Fruit fly (Drosophila melanogaster) whole organism: ENCODE measurements around the gene Peritrophin-15b.

ENCODE experiments used
- CG8478 ChIP-seq: fragments of >200 bp; optimal IDR thresholded peaks from 2 replicates; lab custom pipeline; 2018; ENCODE audit warnings: inconsistent platforms
- EcR ChIP-seq, 2 experiments: fragments of >200 bp; optimal IDR thresholded peaks; 2 replicates each; lab custom pipeline; 2017; ENCODE audit warnings: missing biosample characterization in 2 of 2, missing genetic modification characterization in 2 of 2, missing genetic modification reagents in 2 of 2
- pan ChIP-seq: fragments of >200 bp; optimal IDR thresholded peaks from 2 replicates; lab custom pipeline; 2017
- usp ChIP-seq: fragments of >200 bp; optimal IDR thresholded peaks from 2 replicates; lab custom pipeline; 2017; ENCODE audit warnings: missing biosample characterization, missing genetic modification characterization, mixed read lengths

dm6 chr2L:8389231-8389630, 5.5 kb downstream of the Peritrophin-15b start, which contains the start of gene CG42819:
- TF ChIP-seq CG8478 (lab: Kevin White, UChicago) (no peak), pan (lab: Kevin White, UChicago) (no peak), usp (no peak), EcR (GFP tag; optimal IDR thresholded peaks at IDR 0.05; lab: Kevin White, UChicago) (no peak)
